Worm (Caenorhabditis elegans) whole organism, mixed stage, embryonic: ENCODE results near the gene ugt-34.

Source experiments
- M03D4.4 ChIP-seq: sonication (generic microtip); optimal IDR thresholded peaks from 2 replicates; lab custom pipeline; 2017; ENCODE audit warnings: mild to moderate bottlenecking, missing genetic modification characterization, missing compliant biosample characterization
- blmp-1 ChIP-seq: fragments of 150-350 bp; optimal IDR thresholded peaks from 2 replicates; lab custom pipeline; 2014; ENCODE audit warnings: missing biosample characterization, missing genetic modification characterization
- ceh-39 ChIP-seq: fragments of 150-350 bp; optimal IDR thresholded peaks from 2 replicates; lab custom pipeline; 2014; ENCODE audit warnings: missing biosample characterization, missing genetic modification characterization
- ceh-83 ChIP-seq: fragments of 200-800 bp; sonication (Bioruptor generic); optimal IDR thresholded peaks from 2 replicates; lab custom pipeline; 2018; ENCODE audit warnings: mild to moderate bottlenecking, missing genetic modification characterization, missing compliant biosample characterization
- drap-1 ChIP-seq: fragments of 200-800 bp; sonication (Bioruptor generic); optimal IDR thresholded peaks from 3 replicates; lab custom pipeline; 2018; ENCODE audit warnings: mild to moderate bottlenecking, missing genetic modification characterization, missing compliant biosample characterization
- elt-1 ChIP-seq: sonication (generic microtip); optimal IDR thresholded peaks from 2 replicates; lab custom pipeline; 2017; ENCODE audit warnings: missing genetic modification characterization, mild to moderate bottlenecking, missing compliant biosample characterization, antibody characterized with exemption, moderate library complexity, borderline replicate concordance; ENCODE audit not compliant: insufficient read depth
- elt-3 ChIP-seq: fragments of 150-350 bp; optimal IDR thresholded peaks from 2 replicates; lab custom pipeline; 2014; ENCODE audit warnings: missing biosample characterization, missing genetic modification characterization
- flh-1 ChIP-seq: fragments of 200-800 bp; sonication (Bioruptor generic); optimal IDR thresholded peaks from 2 replicates; lab custom pipeline; 2018; ENCODE audit warnings: mild to moderate bottlenecking, missing genetic modification characterization, moderate library complexity, missing compliant biosample characterization
- ham-2 ChIP-seq: fragments of 200-800 bp; sonication (Bioruptor generic); optimal IDR thresholded peaks from 2 replicates; lab custom pipeline; 2018; ENCODE audit warnings: mild to moderate bottlenecking, missing genetic modification characterization, missing compliant biosample characterization
- hlh-1 ChIP-seq: fragments of 150-350 bp; optimal IDR thresholded peaks from 2 replicates; lab custom pipeline; 2014; ENCODE audit warnings: missing biosample characterization, missing genetic modification reagents, missing genetic modification characterization
- lin-13 ChIP-seq: fragments of 150-350 bp; optimal IDR thresholded peaks from 2 replicates; lab custom pipeline; 2014; ENCODE audit warnings: missing biosample characterization, missing genetic modification characterization
- lin-32 ChIP-seq: fragments of 200-800 bp; sonication (Bioruptor generic); optimal IDR thresholded peaks from 2 replicates; lab custom pipeline; 2018; ENCODE audit warnings: mild to moderate bottlenecking, missing genetic modification characterization, missing compliant biosample characterization
- lsy-2 ChIP-seq: fragments of 150-350 bp; optimal IDR thresholded peaks from 2 replicates; lab custom pipeline; 2014; ENCODE audit warnings: missing biosample characterization, missing genetic modification characterization
- mab-5 ChIP-seq: fragments of 150-350 bp; optimal IDR thresholded peaks from 2 replicates; lab custom pipeline; 2014; ENCODE audit warnings: missing biosample characterization, missing genetic modification characterization
- mep-1 ChIP-seq: fragments of 150-350 bp; optimal IDR thresholded peaks from 2 replicates; lab custom pipeline; 2017; ENCODE audit warnings: missing biosample characterization, missing genetic modification reagents, missing genetic modification characterization, inconsistent platforms
- mls-2 ChIP-seq: sonication (generic microtip); optimal IDR thresholded peaks from 2 replicates; lab custom pipeline; 2016; ENCODE audit warnings: mild to moderate bottlenecking, missing genetic modification characterization, moderate library complexity, missing compliant biosample characterization
- nhr-12 ChIP-seq: fragments of 150-350 bp; optimal IDR thresholded peaks from 2 replicates; lab custom pipeline; 2014; ENCODE audit warnings: missing biosample characterization, missing genetic modification characterization
- nhr-2 ChIP-seq: fragments of 150-350 bp; optimal IDR thresholded peaks from 2 replicates; lab custom pipeline; 2014; ENCODE audit warnings: missing biosample characterization, missing genetic modification characterization
- nhr-237 ChIP-seq: fragments of 150-350 bp; optimal IDR thresholded peaks from 2 replicates; lab custom pipeline; 2014; ENCODE audit warnings: missing biosample characterization, missing genetic modification characterization
- nhr-28 ChIP-seq: fragments of 150-350 bp; optimal IDR thresholded peaks from 2 replicates; lab custom pipeline; 2014; ENCODE audit warnings: missing biosample characterization, missing genetic modification characterization
- nhr-76 ChIP-seq: sonication (generic microtip); optimal IDR thresholded peaks from 2 replicates; lab custom pipeline; 2017; ENCODE audit warnings: missing biosample characterization, missing genetic modification characterization
- pha-4 ChIP-seq: fragments of 150-350 bp; optimal IDR thresholded peaks from 2 replicates; lab custom pipeline; 2018; ENCODE audit warnings: missing biosample characterization, missing genetic modification reagents, missing genetic modification characterization
- sem-2 ChIP-seq: fragments of 200-800 bp; sonication (Bioruptor generic); optimal IDR thresholded peaks from 2 replicates; lab custom pipeline; 2018; ENCODE audit warnings: mild to moderate bottlenecking, missing genetic modification characterization, missing compliant biosample characterization
- snpc-4 ChIP-seq: fragments of 150-350 bp; optimal IDR thresholded peaks from 2 replicates; lab custom pipeline; 2014; ENCODE audit warnings: missing biosample characterization, missing genetic modification characterization
- sptf-1 ChIP-seq: sonication (generic microtip); optimal IDR thresholded peaks from 2 replicates; lab custom pipeline; 2017; ENCODE audit warnings: mild to moderate bottlenecking, missing genetic modification characterization, moderate library complexity, missing compliant biosample characterization
- tbx-8 ChIP-seq: fragments of 200-800 bp; sonication (Bioruptor generic); optimal IDR thresholded peaks from 2 replicates; lab custom pipeline; 2018; ENCODE audit warnings: mild to moderate bottlenecking, missing genetic modification characterization, moderate library complexity, missing compliant biosample characterization
- unc-120 ChIP-seq: sonication (generic microtip); optimal IDR thresholded peaks from 2 replicates; lab custom pipeline; 2017; ENCODE audit warnings: missing genetic modification characterization, missing compliant biosample characterization; ENCODE audit not compliant: poor library complexity, severe bottlenecking
- unc-39 ChIP-seq: fragments of 150-350 bp; optimal IDR thresholded peaks from 2 replicates; lab custom pipeline; 2014; ENCODE audit warnings: missing biosample characterization, missing genetic modification characterization
- unc-62 ChIP-seq: fragments of 150-350 bp; optimal IDR thresholded peaks from 2 replicates; lab custom pipeline; 2014; ENCODE audit warnings: missing biosample characterization, missing genetic modification reagents, missing genetic modification characterization
- zip-8 ChIP-seq: fragments of 150-350 bp; optimal IDR thresholded peaks from 2 replicates; lab custom pipeline; 2014; ENCODE audit warnings: missing biosample characterization, missing genetic modification characterization
- ztf-11 ChIP-seq: fragments of 150-350 bp; optimal IDR thresholded peaks from 2 replicates; lab custom pipeline; 2014; ENCODE audit warnings: missing biosample characterization, missing genetic modification characterization

Gene ugt-34

ce11 chrV:10691313-10691712 is 34.5 kb upstream of the ugt-34 start:
- TF ChIP-seq hlh-1 (tag; lab: Kevin White, UChicago), result no peak
- TF ChIP-seq drap-1 (GFP tag; lab: Kevin White, UChicago), result no peak
- no peak for TF ChIP-seq ceh-83
- TF ChIP-seq lsy-2 (tag; lab: Kevin White, UChicago), result no peak
- TF ChIP-seq nhr-237 (tag; lab: Kevin White, UChicago), result no peak
- no peak for TF ChIP-seq unc-39 (tag; lab: Kevin White, UChicago)
- TF ChIP-seq flh-1, result no peak
- TF ChIP-seq unc-62, result no peak
- TF ChIP-seq sptf-1 (tag; lab: Kevin White, UChicago), result no peak
- TF ChIP-seq ceh-39, result no peak
- no peak for TF ChIP-seq M03D4.4 (tag; lab: Kevin White, UChicago)
- no peak for TF ChIP-seq zip-8 (tag; lab: Kevin White, UChicago)
- no peak for TF ChIP-seq nhr-28 (tag; lab: Kevin White, UChicago)
- TF ChIP-seq pha-4 (tag; lab: Kevin White, UChicago), result no peak
- no peak for TF ChIP-seq sem-2 (GFP tag; lab: Kevin White, UChicago)
- no peak for TF ChIP-seq ham-2 (GFP tag; lab: Kevin White, UChicago)
- no peak for TF ChIP-seq snpc-4 (tag; lab: Kevin White, UChicago)
- no peak for TF ChIP-seq mls-2
- TF ChIP-seq mep-1 (tag; lab: Kevin White, UChicago), result no peak
- TF ChIP-seq elt-3, result no peak

DNA sequence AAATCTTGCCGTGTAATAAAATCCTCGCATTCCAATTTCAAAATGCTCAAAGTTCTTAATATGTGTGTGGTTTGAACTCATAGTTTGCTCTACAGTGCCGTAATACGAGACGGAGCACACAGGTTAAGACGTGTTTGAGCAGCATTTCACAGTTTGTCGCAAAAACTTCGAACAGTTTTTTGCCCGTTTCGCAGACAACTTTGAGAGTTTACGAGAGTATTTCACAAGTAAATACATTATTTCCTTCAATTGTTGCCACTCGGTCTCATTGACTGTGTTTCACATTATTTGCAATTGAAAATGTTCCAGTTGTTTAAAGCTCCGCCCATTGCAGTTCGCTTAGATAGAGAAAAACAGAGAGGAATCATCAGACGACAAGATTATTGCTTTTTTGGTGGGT is 30.8 kb upstream of the ugt-34 start, which contains the start of gene F29F11.20:
Gene F29F11.20, plus strand, starts transcription at position 301 of the 400 bp plus-strand sequence.
- TF ChIP-seq elt-3 (no peak), ham-2 (GFP tag; lab: Kevin White, UChicago) (no peak), zip-8 (tag; lab: Kevin White, UChicago) (no peak), mab-5 (tag; lab: Kevin White, UChicago) (no peak), unc-39 (tag; lab: Kevin White, UChicago) (no peak), blmp-1 (tag; lab: Kevin White, UChicago) (no peak), nhr-2 (no peak), nhr-12 (no peak), drap-1 (GFP tag; lab: Kevin White, UChicago) (no peak), unc-62 (no peak), ceh-39 (no peak)
- TF ChIP-seq, all 35 proteins: peak for 0

DNA sequence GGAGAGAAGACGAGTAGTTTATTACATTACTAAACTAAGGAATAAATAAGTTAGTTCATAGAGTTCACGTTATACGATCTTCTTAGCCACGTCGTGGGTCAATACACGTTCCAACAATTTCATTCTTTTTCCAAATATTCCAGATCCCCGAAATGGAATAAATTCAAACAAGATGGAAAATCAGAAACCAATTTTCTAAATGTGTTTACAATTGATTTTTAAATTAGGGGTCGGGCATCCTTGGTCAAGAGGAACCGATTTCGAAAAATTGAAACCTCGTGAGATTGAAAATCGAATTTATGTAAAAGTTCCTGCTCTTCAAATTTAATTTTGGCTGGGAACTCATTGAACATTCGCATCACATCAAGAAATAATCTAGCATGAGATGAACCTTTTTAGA is 28.0 kb upstream of the ugt-34 start:
- TF ChIP-seq ceh-39 (no peak), ham-2 (GFP tag; lab: Kevin White, UChicago) (no peak), elt-1 (tag; lab: Kevin White, UChicago) (no peak), M03D4.4 (tag; lab: Kevin White, UChicago) (no peak), lin-13 (no peak), lin-32 (GFP tag; lab: Kevin White, UChicago) (no peak), tbx-8 (GFP tag; lab: Kevin White, UChicago) (no peak), unc-120 (tag; lab: Kevin White, UChicago) (no peak), mep-1 (tag; lab: Kevin White, UChicago) (no peak), nhr-76 (tag; lab: Kevin White, UChicago) (no peak), nhr-12 (no peak), unc-39 (tag; lab: Kevin White, UChicago) (no peak), zip-8 (tag; lab: Kevin White, UChicago) (no peak)

DNA sequence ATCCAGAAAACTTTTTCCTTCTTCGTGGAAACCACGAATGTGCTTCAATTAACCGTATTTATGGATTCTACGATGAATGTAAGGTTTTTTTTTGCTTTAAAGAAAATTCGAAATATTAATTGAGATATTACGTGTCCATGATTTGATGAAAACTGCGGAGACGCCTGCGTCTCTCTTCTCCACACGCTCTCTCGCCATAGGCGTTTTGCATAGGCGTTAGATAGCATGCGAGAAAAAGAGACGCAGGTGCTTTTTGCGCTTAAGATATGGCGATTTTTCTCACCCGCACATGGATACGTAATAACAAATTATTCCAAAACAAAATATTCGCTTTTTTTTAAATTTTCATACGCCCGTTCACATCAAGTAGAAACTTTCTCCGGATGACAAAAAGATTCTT is 26.7 kb upstream of the ugt-34 start:
- TF ChIP-seq unc-39 (tag; lab: Kevin White, UChicago) (no peak), nhr-76 (tag; lab: Kevin White, UChicago) (no peak), snpc-4 (tag; lab: Kevin White, UChicago) (no peak), drap-1 (GFP tag; lab: Kevin White, UChicago) (no peak)
- TF ChIP-seq, all 35 proteins: peak for 0

DNA sequence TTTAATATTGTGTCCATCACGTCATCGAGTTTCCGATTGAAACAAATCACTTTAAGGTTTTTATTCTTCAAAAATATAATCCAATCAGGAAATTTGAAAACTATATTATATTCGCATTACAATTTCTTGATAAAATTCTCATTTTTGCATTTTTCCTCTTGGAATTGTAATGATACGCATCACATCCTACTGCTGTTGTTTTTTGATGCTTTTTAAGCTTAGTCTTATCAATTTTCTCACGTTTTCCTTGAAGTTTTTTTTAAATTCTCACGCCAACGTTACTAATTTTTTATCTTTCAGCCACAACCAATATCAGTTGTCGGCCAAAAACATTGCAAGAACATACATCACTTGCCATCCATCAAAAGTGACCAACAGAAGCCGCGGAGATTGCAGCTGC is 25.3 kb upstream of the ugt-34 start, which contains the start of gene gsp-1:
Gene gsp-1, plus strand, starts transcription at position 301 of the 400 bp plus-strand sequence.
- TF ChIP-seq ceh-83, result no peak
- TF ChIP-seq zip-8 (tag; lab: Kevin White, UChicago), result no peak
- no peak for TF ChIP-seq snpc-4 (tag; lab: Kevin White, UChicago)
- TF ChIP-seq drap-1 (GFP tag; lab: Kevin White, UChicago), result no peak
- TF ChIP-seq nhr-76 (tag; lab: Kevin White, UChicago), result no peak
- no peak for TF ChIP-seq ceh-39
- no peak for TF ChIP-seq ztf-11 (tag; lab: Kevin White, UChicago)
- no peak for TF ChIP-seq nhr-12
- no peak for TF ChIP-seq elt-3
- no peak for TF ChIP-seq lin-13
